Worm (Caenorhabditis elegans): ENCODE data around the gene nol-56.

The nol-56 gene

DNA sequence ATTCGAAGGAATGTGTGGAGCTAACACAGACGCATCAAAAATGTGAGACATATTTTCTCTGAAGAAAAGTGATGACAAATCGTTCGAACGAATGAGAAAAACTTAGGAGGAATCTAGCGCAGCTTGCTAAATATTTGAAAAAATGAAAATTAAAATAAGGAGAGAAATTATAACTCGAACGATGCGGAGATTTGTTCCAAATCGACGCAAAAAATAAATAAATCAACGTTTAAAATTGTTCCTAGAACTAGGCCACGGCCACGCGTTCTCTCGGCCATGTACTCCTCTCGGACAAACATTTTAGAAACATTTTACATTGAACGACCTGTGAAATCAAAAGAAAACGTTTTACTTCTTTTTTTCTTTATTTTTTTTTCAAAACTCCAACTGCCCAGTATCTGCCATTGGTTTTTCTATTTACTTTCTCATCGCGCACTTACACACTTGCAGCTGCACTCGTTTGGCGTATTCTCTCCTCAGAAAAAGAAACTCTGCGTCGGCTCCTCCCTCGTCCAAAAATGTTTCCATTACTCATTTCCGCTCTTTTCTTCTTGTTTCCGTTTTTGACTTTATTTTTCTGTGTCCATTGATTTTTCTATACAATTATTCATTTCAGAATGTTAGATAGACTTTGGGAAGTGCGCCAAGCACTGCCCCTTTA, 32.5 kb downstream of the nol-56 start, which contains the start of the genes gna-1 and B0024.13:
Gene gna-1 (minus strand): TSS at position 51 of the 661 bp plus-strand sequence.
Gene B0024.13 (plus strand): TSS at position 611 of the 661 bp plus-strand sequence.
- TF ChIP-seq klf-2 (GFP tag; conservative IDR thresholded peaks at IDR 0.05) (no peak), ztf-23 (GFP tag; IDR thresholded peaks at IDR 0.05) (peak; percentile 69; the same call in 1 of the 2 replicates)

DNA sequence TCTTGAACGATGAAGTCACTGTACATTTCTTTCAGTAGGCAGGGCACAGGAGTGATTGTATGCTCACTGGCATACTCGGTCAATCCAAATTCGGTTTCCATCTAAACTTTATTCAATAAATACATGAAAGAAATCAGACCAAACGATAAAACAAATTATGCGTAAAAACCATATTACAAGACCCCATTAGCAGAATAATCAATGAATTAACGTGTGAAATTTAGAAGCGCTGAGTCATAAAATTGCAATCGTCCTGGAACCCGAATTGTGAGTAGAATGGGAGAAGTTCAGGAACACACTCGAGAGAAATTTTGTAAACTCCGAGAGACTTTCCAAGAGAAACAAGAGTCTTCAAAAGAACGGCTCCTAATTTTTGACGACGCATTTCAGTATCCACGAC, 33.3 kb downstream of the nol-56 start, which contains the start of gene B0024.11:
Gene B0024.11 (minus strand): TSS at position 101 of the 400 bp plus-strand sequence.
- TF ChIP-seq klf-2 (GFP tag; conservative IDR thresholded peaks at IDR 0.05) = no peak
- no peak for TF ChIP-seq ref-1 (GFP tag; conservative IDR thresholded peaks at IDR 0.05)
- TF ChIP-seq ztf-29 (GFP tag; IDR thresholded peaks at IDR 0.05) = no peak
- no peak for TF ChIP-seq T22C8.4 (GFP tag; IDR thresholded peaks at IDR 0.05)
- no peak for TF ChIP-seq med-1 (GFP tag; optimal IDR thresholded peaks at IDR 0.05; ENCODE audit: insufficient read depth)
- no peak for TF ChIP-seq ztf-23 (GFP tag; IDR thresholded peaks at IDR 0.05)
- no peak for TF ChIP-seq cog-1 (tag; optimal IDR thresholded peaks at IDR 0.05)
- no peak for TF ChIP-seq tab-1 (GFP tag; IDR thresholded peaks at IDR 0.05)
- no peak for TF ChIP-seq flt-1 (GFP tag; IDR thresholded peaks at IDR 0.05)

DNA sequence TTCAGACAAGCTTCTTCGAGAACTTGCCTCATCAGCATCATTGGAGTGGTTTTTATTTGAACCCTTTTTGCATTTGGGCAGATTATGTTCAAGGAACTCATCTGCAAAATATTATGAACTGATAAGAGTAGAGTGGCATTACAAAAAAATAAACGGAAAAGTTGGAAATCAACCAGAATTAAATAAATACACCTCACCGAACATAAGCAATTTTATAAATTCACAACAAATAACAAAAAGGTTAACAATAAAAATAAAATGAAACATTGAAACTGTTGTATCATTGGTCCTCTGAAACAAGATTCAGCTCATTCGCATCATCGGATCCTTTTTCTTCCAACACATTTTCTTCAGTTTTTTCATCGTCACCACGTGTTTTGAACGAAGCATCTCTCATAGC, 35.5 kb downstream of the nol-56 start, which contains the start of gene asps-1:
Gene asps-1 (minus strand): TSS at position 101 of the 400 bp plus-strand sequence.
- no peak for TF ChIP-seq ztf-29 (GFP tag; IDR thresholded peaks at IDR 0.05)
- TF ChIP-seq ref-1 (GFP tag; conservative IDR thresholded peaks at IDR 0.05) = no peak
- TF ChIP-seq tab-1 (GFP tag; IDR thresholded peaks at IDR 0.05) = no peak
- no peak for TF ChIP-seq cog-1 (tag; optimal IDR thresholded peaks at IDR 0.05)
- no peak for TF ChIP-seq ztf-23 (GFP tag; IDR thresholded peaks at IDR 0.05)
- TF ChIP-seq flt-1 (GFP tag; IDR thresholded peaks at IDR 0.05) = no peak
- no peak for TF ChIP-seq klf-2 (GFP tag; conservative IDR thresholded peaks at IDR 0.05)
- TF ChIP-seq T22C8.4 (GFP tag; IDR thresholded peaks at IDR 0.05) = no peak
- TF ChIP-seq med-1 (GFP tag; optimal IDR thresholded peaks at IDR 0.05; ENCODE audit: insufficient read depth) = no peak

DNA sequence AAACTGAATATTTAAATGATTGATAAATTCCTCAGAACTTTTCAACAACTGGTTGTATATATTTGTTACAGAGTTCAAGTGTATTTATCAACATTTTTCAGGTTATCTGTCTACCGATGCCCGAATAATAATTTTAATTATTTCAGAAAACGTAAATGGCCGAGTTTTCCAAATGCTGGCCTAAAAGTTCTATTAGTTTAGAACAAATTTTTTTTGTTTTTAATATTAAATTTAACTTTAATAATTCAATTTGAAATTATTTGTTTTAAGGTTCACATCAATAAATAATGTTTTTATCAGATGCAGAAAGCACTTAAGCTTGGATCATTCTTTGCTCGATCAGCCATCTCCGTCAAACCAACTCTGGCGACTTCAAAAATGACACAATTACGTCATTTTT, 38.4 kb downstream of the nol-56 start, which contains the start of gene trx-2:
Gene trx-2 (plus strand): TSS at position 301 of the 400 bp plus-strand sequence.
- no peak for TF ChIP-seq klf-2 (GFP tag; conservative IDR thresholded peaks at IDR 0.05)
- TF ChIP-seq T22C8.4 (GFP tag; IDR thresholded peaks at IDR 0.05) = no peak
- no peak for TF ChIP-seq ref-1 (GFP tag; conservative IDR thresholded peaks at IDR 0.05)
- no peak for TF ChIP-seq med-1 (GFP tag; optimal IDR thresholded peaks at IDR 0.05; ENCODE audit: insufficient read depth)

DNA sequence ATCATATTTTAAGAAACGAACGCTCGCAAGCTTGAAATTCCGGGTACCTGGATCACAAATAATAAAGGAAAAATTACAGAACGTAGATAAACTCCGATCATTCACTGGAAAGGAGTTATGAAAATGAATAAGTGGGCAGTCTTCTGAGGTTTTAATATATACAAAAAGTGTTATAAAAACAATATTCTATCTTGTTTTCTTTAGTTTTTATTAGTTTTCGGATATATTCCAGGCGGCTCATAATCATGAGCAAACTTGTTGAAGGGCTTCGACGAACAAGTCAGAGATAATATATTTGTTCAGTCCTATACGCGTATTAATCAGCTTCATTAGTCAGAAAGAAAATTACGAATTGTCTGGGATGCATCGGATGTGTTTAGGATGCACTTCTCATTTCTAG, 38.8 kb downstream of the nol-56 start, which contains the start of gene gcy-6:
Gene gcy-6 (minus strand): TSS at position 101 of the 400 bp plus-strand sequence.
- no peak for TF ChIP-seq flt-1 (GFP tag; IDR thresholded peaks at IDR 0.05)
- no peak for TF ChIP-seq tab-1 (GFP tag; IDR thresholded peaks at IDR 0.05)
- TF ChIP-seq med-1 (GFP tag; optimal IDR thresholded peaks at IDR 0.05; ENCODE audit: insufficient read depth) = no peak
- no peak for TF ChIP-seq ztf-29 (GFP tag; IDR thresholded peaks at IDR 0.05)
- no peak for TF ChIP-seq cog-1 (tag; optimal IDR thresholded peaks at IDR 0.05)
- no peak for TF ChIP-seq klf-2 (GFP tag; conservative IDR thresholded peaks at IDR 0.05)
- no peak for TF ChIP-seq ztf-23 (GFP tag; IDR thresholded peaks at IDR 0.05)
- no peak for TF ChIP-seq T22C8.4 (GFP tag; IDR thresholded peaks at IDR 0.05)
- no peak for TF ChIP-seq ref-1 (GFP tag; conservative IDR thresholded peaks at IDR 0.05)

DNA sequence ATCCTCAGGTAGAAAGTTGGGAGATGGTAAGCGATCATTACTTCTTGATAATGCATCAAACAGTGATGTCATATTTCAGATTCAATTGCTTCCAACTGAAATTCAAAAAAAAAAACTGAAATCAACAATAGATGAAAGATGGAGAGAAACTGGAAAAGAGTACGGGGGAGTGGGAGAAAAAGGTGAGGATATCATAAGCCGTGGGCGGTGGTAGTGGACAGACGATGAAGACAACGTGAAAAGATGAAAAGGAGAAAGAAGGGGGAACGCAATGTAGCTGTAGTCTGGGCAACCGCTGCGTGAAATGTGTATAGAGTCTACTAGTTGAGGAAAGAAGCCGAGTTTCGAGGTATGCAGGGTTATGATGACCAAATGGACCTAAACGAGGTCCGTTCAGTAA, 45.5 kb downstream of the nol-56 start, which contains the start of gene che-12:
Gene che-12 (minus strand): TSS at position 101 of the 400 bp plus-strand sequence.
- no peak for TF ChIP-seq flt-1 (GFP tag; IDR thresholded peaks at IDR 0.05)
- no peak for TF ChIP-seq klf-2 (GFP tag; conservative IDR thresholded peaks at IDR 0.05)
- no peak for TF ChIP-seq ref-1 (GFP tag; conservative IDR thresholded peaks at IDR 0.05)
- no peak for TF ChIP-seq cog-1 (tag; optimal IDR thresholded peaks at IDR 0.05)
- no peak for TF ChIP-seq tab-1 (GFP tag; IDR thresholded peaks at IDR 0.05)
- TF ChIP-seq ztf-29 (GFP tag; IDR thresholded peaks at IDR 0.05) = no peak
- no peak for TF ChIP-seq ztf-23 (GFP tag; IDR thresholded peaks at IDR 0.05)
- no peak for TF ChIP-seq T22C8.4 (GFP tag; IDR thresholded peaks at IDR 0.05)
- no peak for TF ChIP-seq med-1 (GFP tag; optimal IDR thresholded peaks at IDR 0.05; ENCODE audit: insufficient read depth)
